Worm (Caenorhabditis elegans) whole organism, L4/young adult: ENCODE measurements around the gene dhs-20.
A peak's percentile ranks its signal among the peaks of the same experiment; 100 is the strongest.

Experiments
- W03F9.2 ChIP-seq: fragments of 150-350 bp; optimal IDR thresholded peaks from 2 replicates; lab custom pipeline; 2014; ENCODE audit warnings: missing biosample characterization, missing genetic modification characterization
- dao-5 ChIP-seq: sonication (generic microtip); optimal IDR thresholded peaks from 2 replicates; lab custom pipeline; 2016; ENCODE audit warnings: missing genotype, missing genetic modification characterization, moderate library complexity, missing compliant biosample characterization
- him-1 ChIP-seq: sonication (generic microtip); optimal IDR thresholded peaks from 2 replicates; lab custom pipeline; 2016; ENCODE audit warnings: missing genotype, missing genetic modification reagents, missing genetic modification characterization, missing compliant biosample characterization

DNA sequence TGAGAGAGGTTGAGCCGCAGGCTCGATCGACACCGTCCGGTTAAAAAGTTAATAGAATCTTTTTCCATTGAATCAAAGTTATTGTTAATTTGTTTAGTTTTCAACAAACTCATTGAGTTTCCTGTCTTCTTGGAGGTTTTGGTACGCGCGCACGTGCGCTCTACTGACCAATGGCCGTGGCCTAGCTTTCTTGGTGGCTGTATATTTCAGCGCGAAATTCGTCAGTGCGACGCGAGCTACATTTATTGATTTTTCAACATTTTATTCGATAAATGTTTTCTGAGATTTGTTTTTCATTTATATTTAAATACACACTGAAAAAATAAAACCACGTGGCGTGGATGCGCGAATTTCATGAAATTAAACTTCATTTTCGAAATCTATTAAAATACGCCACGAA is 39.8 kb upstream of the dhs-20 start, which contains the start of gene bir-1:
- TF ChIP-seq him-1 (tag; lab: Kevin White, UChicago) (peak; percentile 44), W03F9.2 (tag; lab: Kevin White, UChicago) (peak; percentile 34), dao-5 (tag; lab: Kevin White, UChicago) (no peak)
